Worm (Caenorhabditis elegans): ENCODE results near the gene K01F9.2.
A peak's percentile ranks its signal among the peaks of the same experiment; 100 is the strongest.

Gene K01F9.2

ce11 chrIII:8858482-8858881 lies 18.4 kb downstream of the K01F9.2 start:
- TF ChIP-seq ets-4 (tag; optimal IDR thresholded peaks at IDR 0.05) = no peak
- no peak for TF ChIP-seq C38D4.7 (GFP tag; optimal IDR thresholded peaks at IDR 0.05)
- TF ChIP-seq dve-1 (tag; optimal IDR thresholded peaks at IDR 0.05) = no peak
- TF ChIP-seq pha-2 (tag; optimal IDR thresholded peaks at IDR 0.05) = no peak
- no peak for TF ChIP-seq nhr-232 (tag; optimal IDR thresholded peaks at IDR 0.05)
- TF ChIP-seq hlh-8 (tag; optimal IDR thresholded peaks at IDR 0.05) = no peak
- TF ChIP-seq mec-3 (tag; optimal IDR thresholded peaks at IDR 0.05; ENCODE audit: borderline replicate concordance) = no peak
- no peak for TF ChIP-seq Y22D7AL.16 (tag; optimal IDR thresholded peaks at IDR 0.05)
- no peak for TF ChIP-seq pqm-1 (tag; optimal IDR thresholded peaks at IDR 0.05)
- TF ChIP-seq eyg-1 (tag; optimal IDR thresholded peaks at IDR 0.05) = no peak
- TF ChIP-seq fkh-10 (GFP tag; optimal IDR thresholded peaks at IDR 0.05) = no peak
- no peak for TF ChIP-seq dmd-4 (tag; optimal IDR thresholded peaks at IDR 0.05; ENCODE audit: borderline replicate concordance)
- TF ChIP-seq ama-1 (optimal IDR thresholded peaks at IDR 0.05) = no peak
- TF ChIP-seq odd-2 (tag; optimal IDR thresholded peaks at IDR 0.05) = no peak
- no peak for TF ChIP-seq gmeb-2 (tag; optimal IDR thresholded peaks at IDR 0.05)

- TF ChIP-seq unc-86 (tag; optimal IDR thresholded peaks at IDR 0.05) = no peak
- TF ChIP-seq fax-1 (tag; optimal IDR thresholded peaks at IDR 0.05) = no peak
- TF ChIP-seq pat-9 (tag; optimal IDR thresholded peaks at IDR 0.05) = no peak
- TF ChIP-seq ceh-31 (tag; optimal IDR thresholded peaks at IDR 0.05) = no peak
- TF ChIP-seq ceh-24 (tag; optimal IDR thresholded peaks at IDR 0.05) = no peak
- TF ChIP-seq hlh-6 (tag; optimal IDR thresholded peaks at IDR 0.05) = no peak
- no peak for TF ChIP-seq unc-42 (tag; optimal IDR thresholded peaks at IDR 0.05)
- TF ChIP-seq nhr-232 (tag; optimal IDR thresholded peaks at IDR 0.05) = no peak
These were observed 25.0 kb downstream of the K01F9.2 start, which contains the start of gene plg-1 for ce11 chrIII:8851961-8852360. Gene plg-1 (plus strand): TSS chrIII:8852261.

- no peak for TF ChIP-seq ttx-3 (tag; optimal IDR thresholded peaks at IDR 0.05)
- TF ChIP-seq nhr-11 (tag; optimal IDR thresholded peaks at IDR 0.05) = no peak
- TF ChIP-seq ceh-6 (GFP tag; optimal IDR thresholded peaks at IDR 0.05) = no peak
- peak; percentile 11 for TF ChIP-seq sdc-2 (tag; optimal IDR thresholded peaks at IDR 0.05)
- TF ChIP-seq tbx-2 (tag; optimal IDR thresholded peaks at IDR 0.05) = peak; percentile 78
- no peak for TF ChIP-seq hlh-15 (tag; optimal IDR thresholded peaks at IDR 0.05)
- TF ChIP-seq lin-11 (tag; optimal IDR thresholded peaks at IDR 0.05) = no peak
- no peak for TF ChIP-seq ztf-16 (tag; optimal IDR thresholded peaks at IDR 0.05)
- TF ChIP-seq ceh-19 (GFP tag; optimal IDR thresholded peaks at IDR 0.05) = no peak
- TF ChIP-seq pha-4 (tag; optimal IDR thresholded peaks at IDR 0.05) = no peak
- TF ChIP-seq ceh-18 (tag; optimal IDR thresholded peaks at IDR 0.05) = peak; percentile 27
- peak; percentile 25 for TF ChIP-seq unc-42 (tag; optimal IDR thresholded peaks at IDR 0.05)
- no peak for TF ChIP-seq pat-9 (tag; optimal IDR thresholded peaks at IDR 0.05)
- no peak for TF ChIP-seq ceh-22 (tag; optimal IDR thresholded peaks at IDR 0.05)
- peak; percentile 66 for TF ChIP-seq zip-5 (tag; optimal IDR thresholded peaks at IDR 0.05)
- peak; percentile 1 for TF ChIP-seq ceh-14 (tag; optimal IDR thresholded peaks at IDR 0.05)
- TF ChIP-seq C08G9.2 (tag; optimal IDR thresholded peaks at IDR 0.05) = peak; percentile 87
- no peak for TF ChIP-seq sox-4 (tag; optimal IDR thresholded peaks at IDR 0.05)
- no peak for TF ChIP-seq ceh-34 (tag; optimal IDR thresholded peaks at IDR 0.05)
- TF ChIP-seq pros-1 (tag; optimal IDR thresholded peaks at IDR 0.05) = no peak
- peak; percentile 86 for TF ChIP-seq ceh-31 (tag; optimal IDR thresholded peaks at IDR 0.05)
- TF ChIP-seq dve-1 (tag; optimal IDR thresholded peaks at IDR 0.05) = no peak
- TF ChIP-seq pag-3 (tag; optimal IDR thresholded peaks at IDR 0.05; ENCODE audit: borderline replicate concordance) = no peak
- peak; percentile 77 for TF ChIP-seq ceh-2 (tag; optimal IDR thresholded peaks at IDR 0.05)
- no peak for TF ChIP-seq sox-2 (GFP tag; IDR thresholded peaks at IDR 0.05)
- TF ChIP-seq Y22D7AL.16 (tag; optimal IDR thresholded peaks at IDR 0.05) = no peak
- TF ChIP-seq fkh-6 (tag; optimal IDR thresholded peaks at IDR 0.05) = no peak
- TF ChIP-seq hlh-8 (tag; optimal IDR thresholded peaks at IDR 0.05) = peak; percentile 59
- TF ChIP-seq mec-3 (tag; optimal IDR thresholded peaks at IDR 0.05; ENCODE audit: borderline replicate concordance) = peak; percentile 70
- TF ChIP-seq unc-3 (GFP tag; conservative IDR thresholded peaks at IDR 0.05) = no peak
- no peak for TF ChIP-seq unc-3 (tag; optimal IDR thresholded peaks at IDR 0.05)
- TF ChIP-seq tbx-7 (tag; optimal IDR thresholded peaks at IDR 0.05) = peak; percentile 76
- peak; percentile 21 for TF ChIP-seq lim-6 (tag; optimal IDR thresholded peaks at IDR 0.05)
- TF ChIP-seq unc-86 (tag; optimal IDR thresholded peaks at IDR 0.05) = no peak
- no peak for TF ChIP-seq hlh-6 (tag; optimal IDR thresholded peaks at IDR 0.05)
- no peak for TF ChIP-seq hlh-13 (GFP tag; optimal IDR thresholded peaks at IDR 0.05)
- no peak for TF ChIP-seq fkh-10 (GFP tag; optimal IDR thresholded peaks at IDR 0.05)
- TF ChIP-seq C38D4.7 (GFP tag; optimal IDR thresholded peaks at IDR 0.05) = no peak
These were observed 26.4 kb downstream of the K01F9.2 start, which contains the start of gene F44E2.9 for ce11 chrIII:8850482-8851047. Gene F44E2.9 (minus strand): TSS chrIII:8850532.
